Fruit fly (Drosophila melanogaster): Measurements from ENCODE around the gene TwdlD.

DNA sequence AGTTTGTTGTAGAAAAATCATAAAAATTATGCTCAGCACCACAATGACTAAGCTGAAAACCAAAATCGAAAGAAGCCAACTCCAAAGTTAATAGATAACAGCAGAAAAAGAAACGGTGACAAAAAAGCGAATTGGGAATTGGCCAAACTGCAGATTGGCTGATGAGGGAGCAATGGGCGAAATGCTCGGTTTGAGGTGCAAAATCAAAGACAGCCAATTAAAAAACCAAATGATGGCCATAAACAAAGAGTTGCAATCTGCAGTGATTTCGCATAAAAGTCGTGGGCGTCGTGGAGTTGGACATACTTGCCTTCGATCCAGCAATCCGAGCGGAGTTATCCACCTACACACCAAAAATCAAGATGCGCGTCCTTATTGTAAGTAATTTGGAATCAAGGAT is 6.4 kb upstream of the TwdlD start, which contains the start of gene TwdlH:
- TF ChIP-seq CG8301 (tag; optimal IDR thresholded peaks at IDR 0.05) (no peak), CG8159 (tag; optimal IDR thresholded peaks at IDR 0.05) (no peak), EcR (GFP tag; optimal IDR thresholded peaks at IDR 0.05) (no peak), CG17806 (tag; optimal IDR thresholded peaks at IDR 0.05) (no peak), Pif1A (GFP tag; optimal IDR thresholded peaks at IDR 0.05) (no peak), D1 (tag; optimal IDR thresholded peaks at IDR 0.05) (no peak), CG32121 (GFP tag; IDR thresholded peaks at IDR 0.05) (no peak), CG15710 (tag; optimal IDR thresholded peaks at IDR 0.05) (no peak)

Measured in whole organism, pupa.